Fruit fly (Drosophila melanogaster): ENCODE results near the gene CG33099.

CG33099 gene

DNA sequence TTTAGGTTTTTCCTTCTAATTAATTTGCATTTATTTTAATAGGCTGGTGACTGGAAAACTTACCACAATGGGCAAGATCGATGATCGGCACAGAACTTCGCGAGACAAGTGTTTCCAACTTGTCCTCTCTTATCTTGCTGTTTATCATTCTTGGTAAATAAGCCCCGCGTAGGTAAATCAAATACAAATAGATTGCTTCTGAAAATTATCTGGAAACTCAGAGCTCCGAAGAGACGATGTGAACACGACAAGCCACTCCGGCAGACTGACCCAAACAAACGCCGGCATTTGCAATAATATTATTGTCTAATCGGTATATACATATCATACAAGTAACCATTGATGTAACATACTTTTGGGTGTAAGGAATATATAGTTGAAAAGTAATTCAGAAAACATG is at the start of gene CG33099 (continued):
- TF ChIP-seq Hey (tag; optimal IDR thresholded peaks at IDR 0.05) (peak; percentile 51), NC2α (GFP tag; optimal IDR thresholded peaks at IDR 0.05) (peak; percentile 19), sens (GFP tag) (peak; percentile 83), CG7987 (GFP tag; optimal IDR thresholded peaks at IDR 0.05) (peak; percentile 72), CG8281 (tag; optimal IDR thresholded peaks at IDR 0.05) (no peak), schlank (tag; optimal IDR thresholded peaks at IDR 0.05) (peak; percentile 49), phol (tag; optimal IDR thresholded peaks at IDR 0.05) (no peak), Pdp1 (GFP tag; optimal IDR thresholded peaks at IDR 0.05) (peak in 1 of 2 experiments; percentile 69), CG7963 (GFP tag; IDR thresholded peaks at IDR 0.05; ENCODE audit: partially characterized antibody) (no peak), CG16815 (GFP tag; optimal IDR thresholded peaks at IDR 0.05) (no peak), CG11247 (GFP tag; IDR thresholded peaks at IDR 0.05) (no peak), sim (GFP tag; IDR thresholded peaks at IDR 0.05) (no peak), CG32767 (GFP tag; IDR thresholded peaks at IDR 0.05) (no peak), CG10209 (GFP tag; optimal IDR thresholded peaks at IDR 0.05) (peak; percentile 60), maf-S (GFP tag; optimal IDR thresholded peaks at IDR 0.05) (peak; percentile 26), chm (GFP tag; IDR thresholded peaks at IDR 0.05) (0 out of 2 replicates have a peak, but pooled peaks have one; percentile 29), Med (GFP tag) (peak; percentile 92), H15 (GFP tag; IDR thresholded peaks at IDR 0.05) (no peak), zfh1 (GFP tag; IDR thresholded peaks at IDR 0.05) (0 out of 3 replicates have a peak, but pooled peaks have one; percentile 34), CG11093 (GFP tag; IDR thresholded peaks at IDR 0.05) (no peak), Aef1 (GFP tag; IDR thresholded peaks at IDR 0.05) (no peak), CG15696 (tag; optimal IDR thresholded peaks at IDR 0.05) (peak; percentile 68), CG18011 (GFP tag; optimal IDR thresholded peaks at IDR 0.05) (no peak), zen (tag; optimal IDR thresholded peaks at IDR 0.05) (peak; percentile 41), Antp (GFP tag; optimal IDR thresholded peaks at IDR 0.05) (peak; percentile 6), MBD-R2 (GFP tag; IDR thresholded peaks at IDR 0.05) (no peak), sd (tag; optimal IDR thresholded peaks at IDR 0.05) (peak; percentile 18), abd-A (tag; optimal IDR thresholded peaks at IDR 0.05) (no peak), onecut (GFP tag; IDR thresholded peaks at IDR 0.05) (no peak), ind (GFP tag; optimal IDR thresholded peaks at IDR 0.05) (no peak), Lpt (GFP tag; optimal IDR thresholded peaks at IDR 0.05) (no peak), sob (GFP tag; IDR thresholded peaks at IDR 0.05) (peak; percentile 29; the same call in 1 of the 2 replicates), NFAT (GFP tag; IDR thresholded peaks at IDR 0.05) (peak; percentile 45; the same call in 1 of the 2 replicates), gcm (GFP tag; optimal IDR thresholded peaks at IDR 0.05) (peak; percentile 49), CG7271 (tag; optimal IDR thresholded peaks at IDR 0.05) (peak; percentile 0), az2 (GFP tag; optimal IDR thresholded peaks at IDR 0.05) (no peak), ara (GFP tag; IDR thresholded peaks at IDR 0.05) (peak; percentile 62; the same call in 1 of the 2 replicates), bbx (GFP tag; IDR thresholded peaks at IDR 0.05; ENCODE audit: partially characterized antibody) (no peak), CG3163 (GFP tag; optimal IDR thresholded peaks at IDR 0.05) (no peak), CG9609 (GFP tag; optimal IDR thresholded peaks at IDR 0.05) (no peak), sqz (GFP tag; optimal IDR thresholded peaks at IDR 0.05) (peak; percentile 35), amos (GFP tag; IDR thresholded peaks at IDR 0.05; ENCODE audit: partially characterized antibody) (no peak), CG5180 (GFP tag; optimal IDR thresholded peaks at IDR 0.05) (peak; percentile 56), CG17912 (GFP tag; optimal IDR thresholded peaks at IDR 0.05) (no peak), CG17568 (GFP tag; optimal IDR thresholded peaks at IDR 0.05) (peak; percentile 68), Jarid2 (GFP tag; optimal IDR thresholded peaks at IDR 0.05) (peak; percentile 81), CG8359 (GFP tag; optimal IDR thresholded peaks at IDR 0.05; ENCODE audit: borderline replicate concordance) (peak; percentile 35), CTCF (GFP tag; optimal IDR thresholded peaks at IDR 0.05) (peak; percentile 7), CG10979 (tag; optimal IDR thresholded peaks at IDR 0.05) (peak; percentile 11), toy (GFP tag; IDR thresholded peaks at IDR 0.05) (peak; percentile 29; the same call in 1 of the 2 replicates), stwl (tag; optimal IDR thresholded peaks at IDR 0.05) (peak; percentile 0)

Measured in whole organism, embryonic.